Worm (Caenorhabditis elegans): ENCODE results near the gene cest-1.1.
"Not testable (repeated sequence)": the region's sequence is repeated elsewhere in the genome, so short reads cannot be mapped to it uniquely, and the experiment has no call there.

DNA sequence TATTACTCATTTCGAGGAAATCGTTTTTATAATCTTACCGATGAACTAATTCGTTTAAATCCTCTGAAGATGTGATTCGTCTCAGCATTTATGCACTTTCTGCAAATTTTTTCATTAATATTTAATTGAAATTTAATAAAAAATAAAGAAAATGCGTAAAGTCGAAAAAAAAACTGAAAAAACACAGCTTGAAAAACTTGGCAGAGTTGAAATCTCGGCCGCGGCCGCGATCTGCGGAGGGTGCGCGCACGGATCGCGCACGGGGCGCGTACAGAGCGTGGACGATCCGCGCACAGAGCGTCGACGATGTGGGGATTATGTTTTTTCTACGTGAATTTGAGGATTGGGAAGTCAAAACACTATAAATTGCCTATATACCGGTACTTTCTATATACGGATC lies 28.8 kb downstream of the cest-1.1 start, which contains the start of gene AH10.4:
- not testable (repeated sequence) for TF ChIP-seq nhr-77, elt-3, nhr-11, ceh-28, mdl-1 (tag; optimal IDR thresholded peaks at IDR 0.05)
